Worm (Caenorhabditis elegans) whole organism, L2 larva: ENCODE data around the gene F36D4.6.
"Not testable (repeated sequence)": the region's sequence is repeated elsewhere in the genome, so short reads cannot be mapped to it uniquely, and the experiment has no call there.

Experiments used
- C34F6.9 ChIP-seq: fragments of 150-350 bp; optimal IDR thresholded peaks from 2 replicates; lab custom pipeline; 2014; ENCODE audit warnings: missing biosample characterization, missing genetic modification characterization
- F13H6.1 ChIP-seq: sonication (generic microtip); optimal IDR thresholded peaks from 2 replicates; lab custom pipeline; 2016; ENCODE audit warnings: missing genetic modification characterization, missing compliant biosample characterization
- aly-2 ChIP-seq: fragments of 150-350 bp; optimal IDR thresholded peaks from 2 replicates; lab custom pipeline; 2014; ENCODE audit warnings: missing biosample characterization, missing genetic modification characterization
- ceh-16 ChIP-seq: fragments of 150-350 bp; optimal IDR thresholded peaks from 2 replicates; lab custom pipeline; 2014; ENCODE audit warnings: missing biosample characterization, missing genetic modification characterization
- crh-2 ChIP-seq: sonication (generic microtip); optimal IDR thresholded peaks from 2 replicates; lab custom pipeline; 2017; ENCODE audit warnings: missing biosample characterization, missing genetic modification characterization
- dmd-4 ChIP-seq: sonication (generic microtip); optimal IDR thresholded peaks from 2 replicates; lab custom pipeline; 2017; ENCODE audit warnings: missing biosample characterization, missing genetic modification characterization
- elt-3 ChIP-seq: sonication (generic microtip); optimal IDR thresholded peaks from 2 replicates; lab custom pipeline; 2017; ENCODE audit warnings: missing biosample characterization, missing genetic modification characterization
- fos-1 ChIP-seq: fragments of 150-350 bp; optimal IDR thresholded peaks from 2 replicates; lab custom pipeline; 2014; ENCODE audit warnings: missing biosample characterization, missing genetic modification characterization
- gmeb-1 ChIP-seq: fragments of 150-350 bp; optimal IDR thresholded peaks from 2 replicates; lab custom pipeline; 2014; ENCODE audit warnings: missing biosample characterization, missing genetic modification characterization
- lin-13 ChIP-seq: fragments of 150-350 bp; optimal IDR thresholded peaks from 2 replicates; lab custom pipeline; 2014; ENCODE audit warnings: missing biosample characterization, missing genetic modification reagents, missing genetic modification characterization
- lin-39 ChIP-seq: fragments of 150-350 bp; optimal IDR thresholded peaks from 2 replicates; lab custom pipeline; 2014; ENCODE audit warnings: missing biosample characterization, missing genetic modification reagents, missing genetic modification characterization
- lsy-2 ChIP-seq, 2 experiments: fragments of 150-350 bp in 1 of 2; sonication (generic microtip) in 1 of 2; optimal IDR thresholded peaks; 2 replicates each; lab custom pipeline; 2014 to 2017; ENCODE audit warnings: missing biosample characterization in 2 of 2, missing genetic modification characterization in 2 of 2
- mab-5 ChIP-seq: fragments of 150-350 bp; optimal IDR thresholded peaks from 2 replicates; lab custom pipeline; 2014; ENCODE audit warnings: missing biosample characterization, missing genetic modification characterization
- mbf-1 ChIP-seq: sonication (generic microtip); optimal IDR thresholded peaks from 2 replicates; lab custom pipeline; 2017; ENCODE audit warnings: missing biosample characterization, missing genetic modification characterization
- mdl-1 ChIP-seq, 2 experiments: fragments of 150-350 bp in 1 of 2; sonication (generic microtip) in 1 of 2; optimal IDR thresholded peaks; 2 replicates each; lab custom pipeline; 2017; ENCODE audit warnings: missing biosample characterization in 2 of 2, missing genetic modification characterization in 2 of 2
- nhr-10 ChIP-seq: sonication (generic microtip); optimal IDR thresholded peaks from 2 replicates; lab custom pipeline; 2017; ENCODE audit warnings: missing biosample characterization, missing genetic modification characterization
- nhr-11 ChIP-seq: fragments of 150-350 bp; optimal IDR thresholded peaks from 2 replicates; lab custom pipeline; 2014; ENCODE audit warnings: missing biosample characterization, missing genetic modification characterization
- nhr-12 ChIP-seq: fragments of 150-350 bp; optimal IDR thresholded peaks from 2 replicates; lab custom pipeline; 2014; ENCODE audit warnings: missing biosample characterization, missing genetic modification characterization
- nhr-129 ChIP-seq: fragments of 150-350 bp; optimal IDR thresholded peaks from 2 replicates; lab custom pipeline; 2014; ENCODE audit warnings: missing biosample characterization, missing genetic modification characterization
- nhr-21 ChIP-seq: fragments of 150-350 bp; optimal IDR thresholded peaks from 2 replicates; lab custom pipeline; 2014; ENCODE audit warnings: missing biosample characterization, missing genetic modification characterization
- nhr-23 ChIP-seq: fragments of 150-350 bp; optimal IDR thresholded peaks from 2 replicates; lab custom pipeline; 2014; ENCODE audit warnings: missing biosample characterization, missing genetic modification reagents, missing genetic modification characterization
- nhr-237 ChIP-seq: fragments of 150-350 bp; optimal IDR thresholded peaks from 2 replicates; lab custom pipeline; 2014; ENCODE audit warnings: missing biosample characterization, missing genetic modification characterization
- nhr-25 ChIP-seq: fragments of 150-350 bp; sonication (generic microtip); optimal IDR thresholded peaks from 3 replicates; lab custom pipeline; 2014; ENCODE audit warnings: missing biosample characterization, missing genetic modification characterization
- nhr-77 ChIP-seq: fragments of 150-350 bp; optimal IDR thresholded peaks from 2 replicates; lab custom pipeline; 2014; ENCODE audit warnings: missing biosample characterization, missing genetic modification characterization
- sem-4 ChIP-seq: fragments of 150-350 bp; optimal IDR thresholded peaks from 2 replicates; lab custom pipeline; 2014; ENCODE audit warnings: missing biosample characterization, missing genetic modification reagents, missing genetic modification characterization
- skn-1 ChIP-seq: sonication (generic microtip); optimal IDR thresholded peaks from 2 replicates; lab custom pipeline; 2017; ENCODE audit warnings: missing biosample characterization, missing genetic modification characterization
- sma-3 ChIP-seq: sonication (generic microtip); optimal IDR thresholded peaks from 2 replicates; lab custom pipeline; 2016; ENCODE audit warnings: missing genetic modification reagents, missing genetic modification characterization, missing compliant biosample characterization
- sma-9 ChIP-seq, 2 experiments: fragments of 150-350 bp in 1 of 2; sonication (generic microtip) in 1 of 2; optimal IDR thresholded peaks; 2 replicates each; lab custom pipeline; 2014 to 2016; ENCODE audit warnings: missing genetic modification characterization in 2 of 2, mild to moderate bottlenecking in 1 of 2, missing biosample characterization in 1 of 2, missing compliant biosample characterization in 1 of 2, missing genetic modification reagents in 1 of 2, moderate library complexity in 1 of 2
- snpc-4 ChIP-seq: fragments of 150-350 bp; optimal IDR thresholded peaks from 2 replicates; lab custom pipeline; 2014; ENCODE audit warnings: missing biosample characterization, missing genetic modification characterization
- unc-39 ChIP-seq: fragments of 150-350 bp; optimal IDR thresholded peaks from 2 replicates; lab custom pipeline; 2014; ENCODE audit warnings: missing biosample characterization, missing genetic modification characterization
- unc-55 ChIP-seq: fragments of 150-350 bp; sonication (generic microtip); optimal IDR thresholded peaks from 3 replicates; lab custom pipeline; 2014; ENCODE audit warnings: missing biosample characterization, missing genetic modification reagents, missing genetic modification characterization
- unc-62 ChIP-seq: fragments of 150-350 bp; optimal IDR thresholded peaks from 2 replicates; lab custom pipeline; 2014; ENCODE audit warnings: missing biosample characterization, missing genetic modification reagents, missing genetic modification characterization
- ztf-1 ChIP-seq: fragments of 200-800 bp; sonication (Bioruptor generic); conservative IDR thresholded peaks from 2 replicates; pipeline ENCODE4 v1.3.6; 2022; ENCODE audit warnings: missing genetic modification characterization, missing compliant biosample characterization

The F36D4.6 gene

ce11 chrV:9442471-9442870 lies 15.5 kb upstream of the F36D4.6 start:
- TF ChIP-seq nhr-129 (tag; lab: Kevin White, UChicago) (peak; percentile 7), mab-5 (no peak), F13H6.1 (tag; lab: Kevin White, UChicago) (peak; percentile 10), dmd-4 (tag; lab: Kevin White, UChicago) (no peak), sma-9 (GFP tag; optimal IDR thresholded peaks at IDR 0.05; lab: Kevin White, UChicago) (peak; percentile 38), sma-9 (tag; optimal IDR thresholded peaks at IDR 0.05; lab: Kevin White, UChicago) (no peak), unc-55 (GFP tag; lab: Kevin White, UChicago) (peak; percentile 26), nhr-77 (no peak)

- TF ChIP-seq ztf-1 (no peak), sma-3 (GFP tag; lab: Kevin White, UChicago) (no peak), lin-39 (no peak), F13H6.1 (tag; lab: Kevin White, UChicago) (no peak), unc-62 (GFP tag; lab: Kevin White, UChicago) (no peak), nhr-23 (tag; lab: Kevin White, UChicago) (no peak), nhr-12 (no peak), C34F6.9 (tag; lab: Kevin White, UChicago) (no peak), nhr-21 (tag; lab: Kevin White, UChicago) (no peak), aly-2 (no peak), elt-3 (tag; lab: Kevin White, UChicago) (no peak), mbf-1 (tag; lab: Kevin White, UChicago) (no peak), nhr-129 (tag; lab: Kevin White, UChicago) (no peak)
Observed at ce11 chrV:9441046-9441445, 14.1 kb upstream of the F36D4.6 start.

DNA sequence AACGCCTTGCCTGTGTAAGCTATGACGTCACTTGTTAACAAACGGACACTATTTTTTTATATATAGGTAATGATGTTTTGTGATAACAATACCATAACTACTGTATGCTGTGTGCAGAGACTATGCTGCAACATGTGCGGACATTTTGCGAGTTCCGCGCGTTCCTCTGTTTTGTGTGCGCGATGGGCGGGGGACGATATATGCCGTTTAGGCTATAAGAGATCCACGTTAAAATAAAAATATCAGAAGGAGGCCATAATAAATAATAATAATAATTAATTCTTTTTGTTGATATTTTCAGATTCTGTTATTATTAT lies 13.0 kb upstream of the F36D4.6 start:
- TF ChIP-seq nhr-77 (no peak), nhr-25 (tag; lab: Kevin White, UChicago) (no peak), nhr-23 (tag; lab: Kevin White, UChicago) (no peak), snpc-4 (tag; lab: Kevin White, UChicago) (peak; percentile 7), lin-39 (no peak), nhr-237 (tag; lab: Kevin White, UChicago) (no peak), gmeb-1 (tag; lab: Kevin White, UChicago) (no peak)

ce11 chrV:9439315-9440002 lies 12.5 kb upstream of the F36D4.6 start, which contains the start of gene Y54B9A.1:
Gene Y54B9A.1, minus strand, starts transcription at chrV:9439549.
- not testable (repeated sequence) for TF ChIP-seq mab-5; nhr-237 (tag; lab: Kevin White, UChicago); ceh-16 (tag; lab: Kevin White, UChicago)

DNA sequence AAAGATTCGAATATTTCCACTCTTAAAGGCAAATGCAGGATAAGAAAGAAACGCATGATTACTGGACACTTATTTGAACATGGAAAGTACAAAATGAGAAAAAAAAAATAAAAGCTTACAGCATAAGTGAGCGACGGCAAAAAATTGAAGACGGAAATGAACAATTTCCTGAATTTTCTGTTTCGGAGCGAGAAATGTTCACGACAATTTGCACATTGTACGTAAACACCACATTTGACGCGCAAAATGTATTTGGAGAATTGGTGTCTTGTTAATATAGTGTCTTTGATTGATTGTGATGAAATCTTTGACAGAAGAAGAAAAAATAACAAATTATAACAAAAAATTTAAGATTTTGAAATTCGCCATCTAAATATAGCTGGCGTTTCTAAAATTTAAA lies 1.4 kb downstream of the F36D4.6 start, which contains the start of gene F36D4.5:
Gene F36D4.5, minus strand, starts transcription at position 225 of the 400 bp plus-strand sequence.
- TF ChIP-seq nhr-25 (tag; lab: Kevin White, UChicago) (peak; percentile 2), mbf-1 (tag; lab: Kevin White, UChicago) (no peak), unc-39 (no peak), ceh-16 (tag; lab: Kevin White, UChicago) (no peak), lsy-2 (tag; optimal IDR thresholded peaks at IDR 0.05; lab: Kevin White, UChicago) (peak in 1 of 2 experiments; percentile 47), nhr-12 (no peak), fos-1 (tag; lab: Kevin White, UChicago) (no peak), nhr-10 (tag; lab: Kevin White, UChicago) (no peak), unc-55 (GFP tag; lab: Kevin White, UChicago) (peak; percentile 38), nhr-129 (tag; lab: Kevin White, UChicago) (peak; percentile 14), C34F6.9 (tag; lab: Kevin White, UChicago) (peak; percentile 65), sma-9 (GFP tag; optimal IDR thresholded peaks at IDR 0.05; lab: Kevin White, UChicago) (peak; percentile 39), sma-9 (tag; optimal IDR thresholded peaks at IDR 0.05; lab: Kevin White, UChicago) (no peak)

ce11 chrV:9424514-9424913 lies 2.5 kb downstream of the F36D4.6 start:
- TF ChIP-seq F13H6.1 (tag; lab: Kevin White, UChicago) (peak; percentile 54), lin-13 (peak; percentile 12), nhr-129 (tag; lab: Kevin White, UChicago) (peak; percentile 25), skn-1 (no peak), nhr-12 (no peak), dmd-4 (tag; lab: Kevin White, UChicago) (no peak), C34F6.9 (tag; lab: Kevin White, UChicago) (peak; percentile 8), fos-1 (tag; lab: Kevin White, UChicago) (peak; percentile 71), gmeb-1 (tag; lab: Kevin White, UChicago) (peak; percentile 17), snpc-4 (tag; lab: Kevin White, UChicago) (no peak), sem-4 (tag; lab: Kevin White, UChicago) (peak; percentile 10), nhr-11 (tag; lab: Kevin White, UChicago) (no peak), mbf-1 (tag; lab: Kevin White, UChicago) (no peak), lsy-2 (tag; optimal IDR thresholded peaks at IDR 0.05; lab: Kevin White, UChicago) (peak in 1 of 2 experiments; percentile 21), sma-9 (GFP tag; optimal IDR thresholded peaks at IDR 0.05; lab: Kevin White, UChicago) (peak; percentile 42), sma-9 (tag; optimal IDR thresholded peaks at IDR 0.05; lab: Kevin White, UChicago) (no peak), nhr-25 (tag; lab: Kevin White, UChicago) (peak; percentile 5), unc-62 (GFP tag; lab: Kevin White, UChicago) (no peak), nhr-10 (tag; lab: Kevin White, UChicago) (no peak), nhr-21 (tag; lab: Kevin White, UChicago) (peak; percentile 0), mdl-1 (tag; optimal IDR thresholded peaks at IDR 0.05; lab: Kevin White, UChicago) (peak in 1 of 2 experiments; percentile 15), crh-2 (tag; lab: Kevin White, UChicago) (peak; percentile 20), ceh-16 (tag; lab: Kevin White, UChicago) (no peak)
- TF ChIP-seq, all 48 proteins: peak for 13
